Worm (Caenorhabditis elegans): ENCODE measurements around the gene ucr-2.3.

DNA sequence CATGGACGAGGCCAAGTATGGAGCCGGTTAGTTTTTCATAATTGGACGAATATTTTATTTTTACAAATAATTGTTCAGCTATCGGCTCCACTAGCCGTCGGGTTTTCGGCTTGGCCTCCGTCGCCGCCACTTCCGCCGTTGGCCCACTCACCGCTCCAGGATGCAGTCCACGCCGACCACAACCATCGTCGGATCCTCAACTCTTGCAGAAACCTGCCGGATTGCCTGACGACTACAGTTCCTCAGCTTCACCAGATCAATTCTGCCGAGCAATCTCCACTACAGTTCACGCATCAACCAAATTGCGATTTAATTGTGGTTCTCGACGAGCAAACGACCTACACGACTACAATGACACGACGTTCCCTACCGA, 45.2 kb upstream of the ucr-2.3 start:
- TF ChIP-seq elt-3 (tag; optimal IDR thresholded peaks at IDR 0.05): no peak
- no peak for TF ChIP-seq lin-39 (tag; optimal IDR thresholded peaks at IDR 0.05)
- TF ChIP-seq hlh-4 (tag; optimal IDR thresholded peaks at IDR 0.05): no peak
- TF ChIP-seq lin-15B (tag; optimal IDR thresholded peaks at IDR 0.05): no peak
- TF ChIP-seq ztf-4 (tag; optimal IDR thresholded peaks at IDR 0.05): no peak
- TF ChIP-seq egl-27 (tag; optimal IDR thresholded peaks at IDR 0.05): no peak
- TF ChIP-seq tbx-2 (tag; optimal IDR thresholded peaks at IDR 0.05): no peak
- no peak for TF ChIP-seq alr-1 (tag; optimal IDR thresholded peaks at IDR 0.05; ENCODE audit: borderline replicate concordance)
- no peak for TF ChIP-seq ceh-82 (tag; optimal IDR thresholded peaks at IDR 0.05)
- no peak for TF ChIP-seq dpl-1 (GFP tag; optimal IDR thresholded peaks at IDR 0.05)
- TF ChIP-seq swsn-7 (tag; optimal IDR thresholded peaks at IDR 0.05): no peak
- no peak for TF ChIP-seq aly-2 (tag; optimal IDR thresholded peaks at IDR 0.05)
